Worm (Caenorhabditis elegans) whole organism, young adult: ENCODE data around the gene Y43F8B.7.

Experiments used
- B0261.1 ChIP-seq: sonication (generic microtip); optimal IDR thresholded peaks from 2 replicates; lab custom pipeline; 2016; ENCODE audit warnings: mild to moderate bottlenecking, missing genetic modification characterization, moderate library complexity, missing compliant biosample characterization
- B0336.3 ChIP-seq: fragments of 200-800 bp; sonication (Bioruptor generic); IDR thresholded peaks from 2 replicates; pipeline ENCODE4 v1.3.6; 2022; ENCODE audit warnings: missing genetic modification characterization, missing compliant biosample characterization
- C06A6.2 ChIP-seq: fragments of 200-800 bp; sonication (Bioruptor generic); conservative IDR thresholded peaks from 2 replicates; pipeline ENCODE4 v1.3.6; 2022; ENCODE audit warnings: missing genetic modification characterization, missing compliant biosample characterization
- C17E4.6 ChIP-seq: fragments of 200-800 bp; sonication (Bioruptor generic); IDR thresholded peaks from 2 replicates; pipeline ENCODE4 v1.3.6; 2022; ENCODE audit warnings: missing genetic modification reagents, missing genetic modification characterization, missing compliant biosample characterization
- F23B12.7 ChIP-seq: sonication (generic microtip); optimal IDR thresholded peaks from 2 replicates; lab custom pipeline; 2017; ENCODE audit warnings: missing genetic modification characterization, mild to moderate bottlenecking, missing compliant biosample characterization, antibody characterized with exemption, moderate library complexity; ENCODE audit not compliant: insufficient read depth
- F37B4.10 ChIP-seq: fragments of 200-800 bp; sonication (Bioruptor generic); IDR thresholded peaks from 2 replicates; pipeline ENCODE4 v1.3.6; 2022; ENCODE audit warnings: missing genetic modification characterization, missing compliant biosample characterization
- F39B2.1 ChIP-seq: fragments of 200-800 bp; sonication (Bioruptor generic); IDR thresholded peaks from 2 replicates; pipeline ENCODE4 v1.3.6; 2022; ENCODE audit warnings: missing genetic modification reagents, missing genetic modification characterization, missing compliant biosample characterization
- F52B5.7 ChIP-seq: sonication (generic microtip); optimal IDR thresholded peaks from 2 replicates; lab custom pipeline; 2016; ENCODE audit warnings: mild to moderate bottlenecking, missing genetic modification characterization, missing compliant biosample characterization
- T07F8.4 ChIP-seq: sonication (generic microtip); optimal IDR thresholded peaks from 2 replicates; lab custom pipeline; 2016; ENCODE audit warnings: mild to moderate bottlenecking, missing genetic modification characterization, moderate library complexity, missing compliant biosample characterization
- T26A5.8 ChIP-seq: sonication (generic microtip); optimal IDR thresholded peaks from 2 replicates; lab custom pipeline; 2016; ENCODE audit warnings: missing genetic modification characterization, missing compliant biosample characterization
- Y67H2A.10 ChIP-seq: fragments of 200-800 bp; sonication (Bioruptor generic); conservative IDR thresholded peaks from 2 replicates; pipeline ENCODE4 v1.3.6; 2022; ENCODE audit warnings: missing genetic modification reagents, missing genetic modification characterization, missing compliant biosample characterization
- akir-1 ChIP-seq: fragments of 200-800 bp; sonication (Bioruptor generic); optimal IDR thresholded peaks from 2 replicates; lab custom pipeline; 2018; ENCODE audit warnings: mild to moderate bottlenecking, missing genetic modification characterization, moderate library complexity, missing compliant biosample characterization
- atf-7 ChIP-seq: sonication (generic microtip); optimal IDR thresholded peaks from 2 replicates; lab custom pipeline; 2017; ENCODE audit warnings: mild to moderate bottlenecking, missing genetic modification characterization, missing compliant biosample characterization
- athp-1 ChIP-seq: sonication (generic microtip); optimal IDR thresholded peaks from 2 replicates; lab custom pipeline; 2017; ENCODE audit warnings: mild to moderate bottlenecking, missing genetic modification characterization, missing compliant biosample characterization
- ccch-3 ChIP-seq: fragments of 200-800 bp; sonication (Bioruptor generic); optimal IDR thresholded peaks from 2 replicates; lab custom pipeline; 2018; ENCODE audit warnings: mild to moderate bottlenecking, missing genetic modification characterization, missing compliant biosample characterization
- cebp-2 ChIP-seq: fragments of 200-800 bp; sonication (Bioruptor generic); IDR thresholded peaks from 2 replicates; pipeline ENCODE4 v1.3.6; 2022; ENCODE audit warnings: missing genetic modification characterization, missing compliant biosample characterization
- ceh-40 ChIP-seq: fragments of 200-800 bp; sonication (Bioruptor generic); IDR thresholded peaks from 2 replicates; pipeline ENCODE4 v1.3.6; 2022; ENCODE audit warnings: missing genetic modification characterization, missing compliant biosample characterization
- ceh-58 ChIP-seq: fragments of 200-800 bp; sonication (Bioruptor generic); IDR thresholded peaks from 2 replicates; pipeline ENCODE4 v1.3.6; 2022; ENCODE audit warnings: missing genetic modification characterization, missing compliant biosample characterization
- ceh-79 ChIP-seq: sonication (generic microtip); optimal IDR thresholded peaks from 2 replicates; lab custom pipeline; 2017; ENCODE audit warnings: mild to moderate bottlenecking, missing genetic modification characterization, missing compliant biosample characterization
- ceh-91 ChIP-seq: fragments of 200-800 bp; sonication (Bioruptor generic); IDR thresholded peaks from 2 replicates; pipeline ENCODE4 v1.3.6; 2022; ENCODE audit warnings: missing genetic modification reagents, missing genetic modification characterization, missing compliant biosample characterization
- dpl-1 ChIP-seq: fragments of 150-350 bp; optimal IDR thresholded peaks from 2 replicates; lab custom pipeline; 2014; ENCODE audit warnings: missing biosample characterization, missing genetic modification reagents, missing genetic modification characterization
- efl-1 ChIP-seq: fragments of 150-350 bp; optimal IDR thresholded peaks from 2 replicates; lab custom pipeline; 2014; ENCODE audit warnings: missing biosample characterization, missing genetic modification reagents, missing genetic modification characterization
- egrh-3 ChIP-seq: fragments of 200-800 bp; sonication (Bioruptor generic); IDR thresholded peaks from 2 replicates; pipeline ENCODE4 v1.3.6; 2022; ENCODE audit warnings: missing genetic modification reagents, missing genetic modification characterization, missing compliant biosample characterization
- ets-4 ChIP-seq: fragments of 200-800 bp; sonication (Bioruptor generic); optimal IDR thresholded peaks from 2 replicates; lab custom pipeline; 2018; ENCODE audit warnings: mild to moderate bottlenecking, missing genetic modification characterization, missing compliant biosample characterization
- him-1 ChIP-seq: sonication (generic microtip); optimal IDR thresholded peaks from 2 replicates; lab custom pipeline; 2016; ENCODE audit warnings: missing genotype, missing genetic modification reagents, missing genetic modification characterization, missing compliant biosample characterization
- hmg-1.2 ChIP-seq: fragments of 200-800 bp; sonication (Bioruptor generic); IDR thresholded peaks from 2 replicates; pipeline ENCODE4 v1.3.6; 2022; ENCODE audit warnings: missing genetic modification reagents, missing genetic modification characterization, missing compliant biosample characterization
- let-526 ChIP-seq: fragments of 200-800 bp; sonication (Bioruptor generic); IDR thresholded peaks from 2 replicates; pipeline ENCODE4 v1.3.6; 2022; ENCODE audit warnings: missing genetic modification reagents, missing genetic modification characterization, missing compliant biosample characterization
- lin-26 ChIP-seq: fragments of 200-800 bp; sonication (Bioruptor generic); IDR thresholded peaks from 2 replicates; pipeline ENCODE4 v1.3.6; 2022; ENCODE audit warnings: missing genetic modification reagents, missing genetic modification characterization, missing compliant biosample characterization
- lin-40 ChIP-seq: sonication (generic microtip); optimal IDR thresholded peaks from 2 replicates; lab custom pipeline; 2016; ENCODE audit warnings: missing genetic modification characterization, mild to moderate bottlenecking, missing compliant biosample characterization, missing genotype, missing genetic modification reagents
- lir-1 ChIP-seq: fragments of 200-800 bp; sonication (Bioruptor generic); conservative IDR thresholded peaks from 2 replicates; pipeline ENCODE4 v1.3.6; 2022; ENCODE audit warnings: missing genetic modification reagents, missing genetic modification characterization, missing compliant biosample characterization
- madf-3 ChIP-seq: fragments of 200-800 bp; sonication (Bioruptor generic); IDR thresholded peaks from 2 replicates; pipeline ENCODE4 v1.3.6; 2022; ENCODE audit warnings: missing genetic modification reagents, missing genetic modification characterization, missing compliant biosample characterization
- mxl-1 ChIP-seq: sonication (generic microtip); optimal IDR thresholded peaks from 2 replicates; lab custom pipeline; 2016; ENCODE audit warnings: missing genetic modification characterization, missing compliant biosample characterization
- nfyb-1 ChIP-seq: fragments of 200-800 bp; sonication (Bioruptor generic); IDR thresholded peaks from 2 replicates; pipeline ENCODE4 v1.3.6; 2022; ENCODE audit warnings: missing genetic modification reagents, missing genetic modification characterization, missing compliant biosample characterization
- nhr-90 ChIP-seq: sonication (generic microtip); optimal IDR thresholded peaks from 2 replicates; lab custom pipeline; 2016; ENCODE audit warnings: missing genotype, mild to moderate bottlenecking, missing genetic modification characterization, missing compliant biosample characterization
- rpc-1 ChIP-seq, 2 experiments: fragments of 150-350 bp in 1 of 2; sonication (generic microtip) in 1 of 2; optimal IDR thresholded peaks; 2 replicates each; lab custom pipeline; 2014 to 2018; ENCODE audit warnings: missing biosample characterization in 1 of 2, missing genetic modification characterization in 1 of 2, missing genetic modification reagents in 1 of 2, missing genotype in 1 of 2
- snpc-1.1 ChIP-seq: sonication (generic microtip); optimal IDR thresholded peaks from 2 replicates; lab custom pipeline; 2017; ENCODE audit warnings: missing genetic modification characterization, mild to moderate bottlenecking, missing compliant biosample characterization, antibody characterized with exemption, moderate library complexity, missing genotype, missing genetic modification reagents; ENCODE audit not compliant: insufficient read depth
- somi-1 ChIP-seq: fragments of 200-800 bp; sonication (Bioruptor generic); optimal IDR thresholded peaks from 2 replicates; lab custom pipeline; 2018; ENCODE audit warnings: mild to moderate bottlenecking, missing genetic modification characterization, missing compliant biosample characterization
- tbp1 ChIP-seq: fragments of 200-800 bp; sonication (Bioruptor generic); optimal IDR thresholded peaks from 2 replicates; lab custom pipeline; 2018; ENCODE audit warnings: mild to moderate bottlenecking, missing genetic modification characterization, missing compliant biosample characterization
- tbx-9 ChIP-seq: sonication (generic microtip); optimal IDR thresholded peaks from 2 replicates; lab custom pipeline; 2016; ENCODE audit warnings: borderline replicate concordance, missing genetic modification characterization, inconsistent platforms, missing compliant biosample characterization
- unc-62 ChIP-seq: fragments of 150-350 bp; optimal IDR thresholded peaks from 2 replicates; lab custom pipeline; 2014; ENCODE audit warnings: missing biosample characterization, missing genetic modification reagents, missing genetic modification characterization
- zfh-2 ChIP-seq: fragments of 200-800 bp; sonication (Bioruptor generic); conservative IDR thresholded peaks from 2 replicates; pipeline ENCODE4 v1.3.6; 2022; ENCODE audit warnings: missing genetic modification reagents, missing genetic modification characterization, missing compliant biosample characterization
- ztf-26 ChIP-seq: sonication (generic microtip); optimal IDR thresholded peaks from 2 replicates; lab custom pipeline; 2017; ENCODE audit warnings: missing genetic modification characterization, missing compliant biosample characterization

Gene Y43F8B.7

ce11 chrV:19497087-19497486, 6.5 kb downstream of the Y43F8B.7 start:
- TF ChIP-seq tbp1 (GFP tag; lab: Kevin White, UChicago) (peak; percentile 69), ceh-58 (GFP tag; lab: Robert Waterston, UW) (no peak), rpc-1 (optimal IDR thresholded peaks at IDR 0.05; lab: Kevin White, UChicago) (peak; percentile 30), rpc-1 (tag; optimal IDR thresholded peaks at IDR 0.05; lab: Kevin White, UChicago) (peak; percentile 65), hmg-1.2 (GFP tag; lab: Robert Waterston, UW) (peak; percentile 36; the same call in 1 of the 2 replicates), B0261.1 (tag; lab: Kevin White, UChicago) (peak; percentile 46)

ce11 chrV:19501389-19501788, 10.8 kb downstream of the Y43F8B.7 start:
- TF ChIP-seq rpc-1 (optimal IDR thresholded peaks at IDR 0.05; lab: Kevin White, UChicago) = no peak
- TF ChIP-seq rpc-1 (tag; optimal IDR thresholded peaks at IDR 0.05; lab: Kevin White, UChicago) = no peak
- TF ChIP-seq him-1 (tag; lab: Kevin White, UChicago) = no peak
- no peak for TF ChIP-seq dpl-1 (GFP tag; lab: Kevin White, UChicago)
- TF ChIP-seq lin-40 (tag; lab: Kevin White, UChicago) = no peak
- TF ChIP-seq somi-1 = no peak
- TF ChIP-seq snpc-1.1 (tag; lab: Kevin White, UChicago) = no peak
- TF ChIP-seq F39B2.1 (GFP tag; lab: Robert Waterston, UW) = no peak
- no peak for TF ChIP-seq unc-62
- TF ChIP-seq ets-4 = no peak

ce11 chrV:19502579-19503151, 12.1 kb downstream of the Y43F8B.7 start, which contains the start of gene Y43F8B.3:
TSS of gene Y43F8B.3 (plus strand) at chrV:19503101.
- TF ChIP-seq F37B4.10 (no peak), F52B5.7 (tag; lab: Kevin White, UChicago) (no peak), nhr-90 (tag; lab: Kevin White, UChicago) (no peak), akir-1 (no peak), ztf-26 (tag; lab: Kevin White, UChicago) (no peak), T07F8.4 (tag; lab: Kevin White, UChicago) (no peak), lin-26 (peak; percentile 54; the same call in 1 of the 2 replicates), mxl-1 (no peak), rpc-1 (optimal IDR thresholded peaks at IDR 0.05; lab: Kevin White, UChicago) (no peak), rpc-1 (tag; optimal IDR thresholded peaks at IDR 0.05; lab: Kevin White, UChicago) (no peak), madf-3 (GFP tag; lab: Robert Waterston, UW) (0 out of 2 replicates have a peak, but pooled peaks have one; percentile 36), C06A6.2 (GFP tag; lab: Robert Waterston, UW) (no peak), F23B12.7 (no peak)

- no peak for TF ChIP-seq Y67H2A.10 (GFP tag; lab: Robert Waterston, UW)
- no peak for TF ChIP-seq ceh-58 (GFP tag; lab: Robert Waterston, UW)
- no peak for TF ChIP-seq atf-7 (tag; lab: Kevin White, UChicago)
- TF ChIP-seq let-526 (GFP tag; lab: Robert Waterston, UW) = no peak
- TF ChIP-seq zfh-2 (GFP tag; lab: Robert Waterston, UW) = peak; percentile 80
- TF ChIP-seq tbx-9 (tag; lab: Kevin White, UChicago) = no peak
- TF ChIP-seq somi-1 = no peak
- peak; percentile 56; the same call in 1 of the 2 replicates for TF ChIP-seq egrh-3 (GFP tag; lab: Robert Waterston, UW)
- TF ChIP-seq, all 124 proteins: peak for 2
Measured at ce11 chrV:19509061-19509460, 18.5 kb downstream of the Y43F8B.7 start.

- TF ChIP-seq nfyb-1 (GFP tag; lab: Robert Waterston, UW) (no peak), let-526 (GFP tag; lab: Robert Waterston, UW) (no peak), athp-1 (tag; lab: Kevin White, UChicago) (no peak), ceh-40 (GFP tag; lab: Robert Waterston, UW) (no peak), ceh-91 (GFP tag; lab: Robert Waterston, UW) (no peak), F37B4.10 (no peak), B0336.3 (GFP tag; lab: Robert Waterston, UW) (no peak), akir-1 (no peak), C17E4.6 (no peak), T26A5.8 (tag; lab: Kevin White, UChicago) (no peak), cebp-2 (GFP tag; lab: Robert Waterston, UW) (no peak), lir-1 (GFP tag; lab: Robert Waterston, UW) (no peak), F23B12.7 (no peak), ceh-79 (tag; lab: Kevin White, UChicago) (no peak), efl-1 (no peak), ccch-3 (GFP tag; lab: Kevin White, UChicago) (no peak)
Measured at ce11 chrV:19510352-19510751, 19.8 kb downstream of the Y43F8B.7 start.
